Worm (Caenorhabditis elegans): Measurements from ENCODE around the gene ZK686.2.
A peak's percentile ranks its signal among the peaks of the same experiment; 100 is the strongest.

Gene ZK686.2

DNA sequence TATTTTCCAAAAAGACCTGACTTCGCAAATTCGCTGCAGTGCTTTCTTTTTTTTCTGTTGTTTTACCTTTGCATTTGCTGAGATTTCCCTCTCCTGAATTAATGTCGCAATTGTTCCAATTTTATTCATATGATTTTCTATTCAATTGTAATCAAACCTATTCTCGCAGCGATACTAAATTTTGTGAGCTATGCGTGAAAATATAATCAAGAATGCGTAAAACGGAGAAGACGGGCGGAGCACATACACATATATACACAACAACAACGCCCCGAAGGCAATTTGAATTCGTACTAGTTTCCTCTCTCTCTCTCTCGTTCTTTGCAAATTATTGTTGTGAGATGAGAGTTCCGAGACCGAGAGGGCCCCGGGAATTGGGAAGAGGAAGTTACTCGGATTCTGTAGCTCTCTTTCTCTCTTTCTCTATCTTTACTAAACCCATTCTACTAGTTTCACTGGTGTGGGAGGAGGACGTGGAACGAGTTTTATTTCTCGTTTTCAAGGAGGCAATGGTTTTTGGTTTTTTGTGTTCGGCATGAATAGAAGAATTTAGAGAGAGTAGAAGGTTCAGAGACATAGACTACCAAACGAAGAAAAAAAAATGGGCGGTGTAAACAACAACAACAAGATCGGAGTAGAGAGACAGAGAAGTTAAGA lies 42.3 kb downstream of the ZK686.2 start:
- TF ChIP-seq sdc-2 (tag; optimal IDR thresholded peaks at IDR 0.05) (no peak), ceh-45 (GFP tag; IDR thresholded peaks at IDR 0.05) (no peak), tbx-7 (tag; optimal IDR thresholded peaks at IDR 0.05) (no peak), che-1 (tag; optimal IDR thresholded peaks at IDR 0.05) (no peak), ceh-31 (tag; optimal IDR thresholded peaks at IDR 0.05) (peak; percentile 71), C38D4.7 (GFP tag; optimal IDR thresholded peaks at IDR 0.05) (no peak), gmeb-2 (tag; optimal IDR thresholded peaks at IDR 0.05) (no peak), ceh-48 (tag; optimal IDR thresholded peaks at IDR 0.05) (peak; percentile 5), sox-4 (tag; optimal IDR thresholded peaks at IDR 0.05) (no peak), F13H6.1 (tag; optimal IDR thresholded peaks at IDR 0.05) (no peak), nfya-1 (tag; optimal IDR thresholded peaks at IDR 0.05) (no peak), ets-4 (tag; optimal IDR thresholded peaks at IDR 0.05) (no peak), lin-11 (tag; optimal IDR thresholded peaks at IDR 0.05) (no peak), unc-3 (GFP tag; conservative IDR thresholded peaks at IDR 0.05) (no peak), unc-3 (tag; optimal IDR thresholded peaks at IDR 0.05) (peak; percentile 1), sox-2 (GFP tag; IDR thresholded peaks at IDR 0.05) (no peak), ceh-22 (tag; optimal IDR thresholded peaks at IDR 0.05) (no peak), ama-1 (optimal IDR thresholded peaks at IDR 0.05) (no peak), fkh-10 (GFP tag; optimal IDR thresholded peaks at IDR 0.05) (peak; percentile 9), hlh-30 (tag; optimal IDR thresholded peaks at IDR 0.05; ENCODE audit: insufficient read depth) (no peak), ceh-9 (tag; optimal IDR thresholded peaks at IDR 0.05) (no peak), pha-4 (tag; optimal IDR thresholded peaks at IDR 0.05) (no peak), ceh-18 (tag; optimal IDR thresholded peaks at IDR 0.05) (no peak), unc-42 (tag; optimal IDR thresholded peaks at IDR 0.05) (peak; percentile 98), pat-9 (tag; optimal IDR thresholded peaks at IDR 0.05) (no peak), unc-55 (GFP tag; optimal IDR thresholded peaks at IDR 0.05) (no peak), Y22D7AL.16 (tag; optimal IDR thresholded peaks at IDR 0.05) (no peak), ahr-1 (tag; optimal IDR thresholded peaks at IDR 0.05) (no peak), elt-2 (tag; optimal IDR thresholded peaks at IDR 0.05) (no peak), ceh-14 (tag; optimal IDR thresholded peaks at IDR 0.05) (peak; percentile 19), dve-1 (tag; optimal IDR thresholded peaks at IDR 0.05) (no peak), nhr-11 (tag; optimal IDR thresholded peaks at IDR 0.05) (no peak), ceh-6 (GFP tag; optimal IDR thresholded peaks at IDR 0.05) (no peak), hlh-6 (tag; optimal IDR thresholded peaks at IDR 0.05) (no peak), zip-5 (tag; optimal IDR thresholded peaks at IDR 0.05) (no peak), pha-2 (tag; optimal IDR thresholded peaks at IDR 0.05) (no peak)

DNA sequence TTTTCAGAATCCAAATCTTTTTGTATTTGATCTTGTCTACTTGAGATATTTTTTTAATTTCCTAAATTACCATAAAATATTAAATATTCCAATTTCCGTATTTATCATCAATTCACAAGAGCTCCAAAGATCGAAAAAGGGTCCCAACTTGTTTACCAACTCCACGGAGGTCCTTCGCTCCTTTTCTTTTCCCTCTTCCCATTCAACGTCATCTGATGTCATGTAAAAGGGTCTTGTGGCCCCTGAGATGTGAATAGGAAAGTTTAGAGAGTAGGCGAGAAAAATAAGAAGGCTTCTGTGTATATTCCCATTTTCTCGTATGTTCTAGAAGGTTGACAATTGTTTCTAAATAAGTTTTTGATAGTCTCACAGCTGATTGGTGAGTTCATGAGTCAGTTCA lies 42.9 kb downstream of the ZK686.2 start:
- no peak for TF ChIP-seq npax-4 (tag; optimal IDR thresholded peaks at IDR 0.05)
- TF ChIP-seq pros-1 (tag; optimal IDR thresholded peaks at IDR 0.05) = no peak
- no peak for TF ChIP-seq ets-4 (tag; optimal IDR thresholded peaks at IDR 0.05)
- TF ChIP-seq eyg-1 (tag; optimal IDR thresholded peaks at IDR 0.05) = no peak
- no peak for TF ChIP-seq mec-3 (tag; optimal IDR thresholded peaks at IDR 0.05; ENCODE audit: borderline replicate concordance)
- TF ChIP-seq ceh-24 (tag; optimal IDR thresholded peaks at IDR 0.05) = no peak
- TF ChIP-seq dmd-4 (tag; optimal IDR thresholded peaks at IDR 0.05; ENCODE audit: borderline replicate concordance) = no peak
- TF ChIP-seq lim-6 (tag; optimal IDR thresholded peaks at IDR 0.05) = no peak
- no peak for TF ChIP-seq elt-4 (tag; optimal IDR thresholded peaks at IDR 0.05)
- TF ChIP-seq odd-2 (tag; optimal IDR thresholded peaks at IDR 0.05) = no peak
- no peak for TF ChIP-seq che-1 (tag; optimal IDR thresholded peaks at IDR 0.05)
- TF ChIP-seq hlh-6 (tag; optimal IDR thresholded peaks at IDR 0.05) = no peak
- TF ChIP-seq ceh-2 (tag; optimal IDR thresholded peaks at IDR 0.05) = no peak
- TF ChIP-seq K09A11.1 (tag; optimal IDR thresholded peaks at IDR 0.05; ENCODE audit: insufficient read depth) = no peak
- TF ChIP-seq ceh-18 (tag; optimal IDR thresholded peaks at IDR 0.05) = no peak
- TF ChIP-seq K02D7.2 (tag; optimal IDR thresholded peaks at IDR 0.05) = no peak
- no peak for TF ChIP-seq fkh-6 (tag; optimal IDR thresholded peaks at IDR 0.05)

Data from whole organism, late embryonic.